Worm (Caenorhabditis elegans) whole organism, late embryonic: ENCODE results near the gene K09C6.8.
"Not testable (repeated sequence)": the region's sequence is repeated elsewhere in the genome, so short reads cannot be mapped to it uniquely, and the experiment has no call there.

Experiments
- C38D4.7 ChIP-seq: fragments of 200-800 bp; sonication (Bioruptor generic); optimal IDR thresholded peaks from 2 replicates; lab custom pipeline; 2018; ENCODE audit warnings: mild to moderate bottlenecking, missing genetic modification characterization, moderate library complexity, missing compliant biosample characterization
- K02D7.2 ChIP-seq: sonication (generic microtip); optimal IDR thresholded peaks from 2 replicates; lab custom pipeline; 2017; ENCODE audit warnings: mild to moderate bottlenecking, missing genetic modification characterization, missing compliant biosample characterization
- K09A11.1 ChIP-seq: sonication (generic microtip); optimal IDR thresholded peaks from 2 replicates; lab custom pipeline; 2017; ENCODE audit warnings: antibody characterized with exemption, mild to moderate bottlenecking, missing genetic modification characterization, missing compliant biosample characterization; ENCODE audit not compliant: insufficient read depth
- T23F11.4 ChIP-seq: fragments of 200-800 bp; sonication (Bioruptor generic); optimal IDR thresholded peaks from 2 replicates; lab custom pipeline; 2018; ENCODE audit warnings: mild to moderate bottlenecking, missing genetic modification characterization, missing compliant biosample characterization
- Y22D7AL.16 ChIP-seq: sonication (generic microtip); optimal IDR thresholded peaks from 2 replicates; lab custom pipeline; 2016; ENCODE audit warnings: missing genetic modification characterization, missing compliant biosample characterization
- ahr-1 ChIP-seq: sonication (generic microtip); optimal IDR thresholded peaks from 2 replicates; lab custom pipeline; 2016; ENCODE audit warnings: missing genetic modification characterization, missing compliant biosample characterization
- ceh-19 ChIP-seq: fragments of 200-800 bp; sonication (Bioruptor generic); optimal IDR thresholded peaks from 2 replicates; lab custom pipeline; 2018; ENCODE audit warnings: mild to moderate bottlenecking, missing genetic modification characterization, missing compliant biosample characterization
- ceh-2 ChIP-seq: sonication (generic microtip); optimal IDR thresholded peaks from 2 replicates; lab custom pipeline; 2016; ENCODE audit warnings: missing genotype, missing genetic modification characterization, missing compliant biosample characterization
- ceh-24 ChIP-seq: sonication (generic microtip); optimal IDR thresholded peaks from 2 replicates; lab custom pipeline; 2016; ENCODE audit warnings: mild to moderate bottlenecking, missing genetic modification characterization, missing compliant biosample characterization
- ceh-31 ChIP-seq: sonication (generic microtip); optimal IDR thresholded peaks from 2 replicates; lab custom pipeline; 2016; ENCODE audit warnings: missing genetic modification characterization, missing compliant biosample characterization
- ceh-34 ChIP-seq: sonication (generic microtip); optimal IDR thresholded peaks from 2 replicates; lab custom pipeline; 2016; ENCODE audit warnings: mild to moderate bottlenecking, missing genetic modification characterization, missing compliant biosample characterization
- ceh-9 ChIP-seq: sonication (generic microtip); optimal IDR thresholded peaks from 2 replicates; lab custom pipeline; 2016; ENCODE audit warnings: mild to moderate bottlenecking, missing genetic modification characterization, inconsistent platforms, missing compliant biosample characterization
- elt-2 ChIP-seq: sonication (generic microtip); optimal IDR thresholded peaks from 2 replicates; lab custom pipeline; 2016; ENCODE audit warnings: missing genetic modification reagents, missing genetic modification characterization, missing compliant biosample characterization
- elt-4 ChIP-seq: sonication (generic microtip); optimal IDR thresholded peaks from 2 replicates; lab custom pipeline; 2016; ENCODE audit warnings: missing genetic modification characterization, missing compliant biosample characterization
- nfya-1 ChIP-seq: sonication (generic microtip); optimal IDR thresholded peaks from 2 replicates; lab custom pipeline; 2017; ENCODE audit warnings: missing genetic modification characterization, mild to moderate bottlenecking, missing compliant biosample characterization, antibody characterized with exemption, moderate library complexity
- odd-2 ChIP-seq: sonication (generic microtip); optimal IDR thresholded peaks from 2 replicates; lab custom pipeline; 2017; ENCODE audit warnings: antibody characterized with exemption, mild to moderate bottlenecking, missing genetic modification characterization, missing compliant biosample characterization
- ref-2 ChIP-seq: sonication (generic microtip); optimal IDR thresholded peaks from 2 replicates; lab custom pipeline; 2016; ENCODE audit warnings: missing genetic modification characterization, missing compliant biosample characterization
- sdc-2 ChIP-seq: sonication (generic microtip); optimal IDR thresholded peaks from 2 replicates; lab custom pipeline; 2016; ENCODE audit warnings: missing genotype, missing genetic modification characterization, missing compliant biosample characterization
- tbx-2 ChIP-seq: sonication (generic microtip); optimal IDR thresholded peaks from 2 replicates; lab custom pipeline; 2016; ENCODE audit warnings: missing genetic modification characterization, missing compliant biosample characterization
- ttx-3 ChIP-seq: sonication (generic microtip); optimal IDR thresholded peaks from 2 replicates; lab custom pipeline; 2016; ENCODE audit warnings: missing genetic modification reagents, missing genetic modification characterization, missing compliant biosample characterization
- unc-3 ChIP-seq, 2 experiments: fragments of 200-800 bp in 1 of 2; sonication (Bioruptor generic) in 1 of 2; sonication (generic microtip) in 1 of 2; conservative IDR thresholded peaks in 1 of 2; optimal IDR thresholded peaks in 1 of 2; 2 replicates each; pipeline versions ENCODE4 v1.3.6 to Lab custom; 2016 to 2022; ENCODE audit warnings: missing compliant biosample characterization in 2 of 2, missing genetic modification characterization in 2 of 2, missing genetic modification reagents in 1 of 2
- unc-42 ChIP-seq: sonication (generic microtip); optimal IDR thresholded peaks from 2 replicates; lab custom pipeline; 2016; ENCODE audit warnings: missing genotype, missing genetic modification characterization, missing compliant biosample characterization
- unc-55 ChIP-seq: sonication (generic microtip); optimal IDR thresholded peaks from 2 replicates; lab custom pipeline; 2017; ENCODE audit warnings: missing biosample characterization, missing genetic modification reagents, missing genetic modification characterization
- unc-86 ChIP-seq: sonication (generic microtip); optimal IDR thresholded peaks from 2 replicates; lab custom pipeline; 2016; ENCODE audit warnings: missing genetic modification characterization, missing compliant biosample characterization

The K09C6.8 gene

DNA sequence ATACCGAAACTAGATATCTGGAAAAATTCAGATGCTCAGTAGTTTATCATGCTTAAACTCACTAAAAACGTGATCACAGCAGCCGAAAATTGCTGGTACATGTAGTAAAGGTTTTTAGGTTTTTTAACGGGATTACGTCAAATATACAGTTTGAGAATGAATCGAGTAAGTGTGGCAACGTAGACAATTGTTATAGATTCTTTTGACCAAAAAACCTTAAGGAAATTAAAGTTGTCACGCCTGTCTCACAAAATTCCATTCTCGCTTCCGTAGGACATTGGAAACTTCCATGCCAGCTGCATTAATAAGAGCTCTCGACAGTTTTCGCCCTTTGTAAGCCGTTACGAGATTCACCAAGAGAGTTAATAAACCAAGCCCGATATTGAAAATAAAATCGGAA lies 20.1 kb downstream of the K09C6.8 start, which contains the start of gene srx-31:
TSS of gene srx-31 (minus strand) at position 101 of the 400 bp plus-strand sequence.
- not testable (repeated sequence) for TF ChIP-seq ceh-31, ceh-24, sdc-2 (tag; lab: Kevin White, UChicago)

DNA sequence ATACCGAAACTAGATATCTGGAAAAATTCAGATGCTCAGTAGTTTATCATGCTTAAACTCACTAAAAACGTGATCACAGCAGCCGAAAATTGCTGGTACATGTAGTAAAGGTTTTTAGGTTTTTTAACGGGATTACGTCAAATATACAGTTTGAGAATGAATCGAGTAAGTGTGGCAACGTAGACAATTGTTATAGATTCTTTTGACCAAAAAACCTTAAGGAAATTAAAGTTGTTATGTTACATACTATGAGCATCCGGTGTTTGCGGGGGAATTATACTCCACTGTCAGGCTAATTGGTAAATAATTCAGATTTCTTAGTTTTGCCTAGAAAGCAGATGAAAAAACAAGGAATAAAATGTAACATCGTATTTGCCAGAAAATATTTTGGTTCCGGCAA lies 22.4 kb downstream of the K09C6.8 start, which contains the start of gene srx-32:
TSS of gene srx-32 (minus strand) at position 101 of the 400 bp plus-strand sequence.
- not testable (repeated sequence) for TF ChIP-seq ceh-19 (GFP tag; lab: Kevin White, UChicago); K09A11.1 (tag; lab: Kevin White, UChicago); ceh-24 (tag; lab: Kevin White, UChicago)

DNA sequence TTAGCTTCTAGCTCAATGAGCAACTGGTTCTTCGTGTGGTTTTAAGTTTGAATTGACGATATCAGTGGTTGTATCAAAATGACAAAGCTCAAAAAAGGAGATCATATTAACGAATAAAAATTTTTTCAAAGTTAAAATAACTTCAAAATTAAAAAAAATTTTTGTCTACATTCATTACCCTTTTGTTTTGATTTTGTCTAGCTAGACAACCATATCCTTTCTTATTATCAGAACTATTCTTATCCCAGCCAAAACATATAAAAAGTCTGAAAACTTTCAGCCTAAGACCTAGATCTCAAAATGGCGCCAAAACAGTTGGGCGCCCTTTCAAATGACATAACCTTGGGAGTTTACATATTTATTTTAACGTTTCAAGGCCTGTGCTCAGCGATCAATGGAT lies 25.8 kb downstream of the K09C6.8 start, which contains the start of gene R13D11.1:
TSS of gene R13D11.1 (plus strand) at position 301 of the 400 bp plus-strand sequence.
- no peak for TF ChIP-seq T23F11.4
- no peak for TF ChIP-seq Y22D7AL.16 (tag; lab: Kevin White, UChicago)

DNA sequence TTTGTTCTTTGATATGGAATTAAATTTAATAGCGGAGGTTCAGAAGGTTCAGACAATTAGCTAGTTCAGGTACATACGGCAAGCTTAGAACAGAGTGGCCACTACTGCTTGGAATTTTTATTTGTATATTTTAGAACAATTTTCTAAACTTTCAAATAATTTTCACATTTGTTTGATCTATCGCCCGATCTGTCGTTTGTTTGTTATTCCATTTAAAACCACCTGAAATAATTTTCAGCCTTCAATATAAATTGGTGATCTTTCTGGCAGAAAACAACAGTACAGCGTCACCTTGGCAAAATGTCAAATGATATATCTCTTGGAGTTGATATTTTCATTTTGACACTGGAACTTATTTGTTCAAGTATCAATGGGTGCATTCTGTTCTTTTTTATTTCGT lies 28.3 kb downstream of the K09C6.8 start, which contains the start of gene R13D11.3:
TSS of gene R13D11.3 (plus strand) at position 301 of the 400 bp plus-strand sequence.
- no peak for TF ChIP-seq ttx-3 (tag; lab: Kevin White, UChicago)
- no peak for TF ChIP-seq Y22D7AL.16 (tag; lab: Kevin White, UChicago)

ce11 chrV:813101-813500 lies 29.9 kb downstream of the K09C6.8 start, which contains the start of gene R13D11.10:
R13D11.10 (minus strand) TSS chrV:813201.
- TF ChIP-seq ref-2 (no peak), ahr-1 (tag; lab: Kevin White, UChicago) (no peak), elt-2 (tag; lab: Kevin White, UChicago) (no peak), C38D4.7 (GFP tag; lab: Kevin White, UChicago) (no peak), ttx-3 (tag; lab: Kevin White, UChicago) (no peak), ceh-2 (tag; lab: Kevin White, UChicago) (no peak)

DNA sequence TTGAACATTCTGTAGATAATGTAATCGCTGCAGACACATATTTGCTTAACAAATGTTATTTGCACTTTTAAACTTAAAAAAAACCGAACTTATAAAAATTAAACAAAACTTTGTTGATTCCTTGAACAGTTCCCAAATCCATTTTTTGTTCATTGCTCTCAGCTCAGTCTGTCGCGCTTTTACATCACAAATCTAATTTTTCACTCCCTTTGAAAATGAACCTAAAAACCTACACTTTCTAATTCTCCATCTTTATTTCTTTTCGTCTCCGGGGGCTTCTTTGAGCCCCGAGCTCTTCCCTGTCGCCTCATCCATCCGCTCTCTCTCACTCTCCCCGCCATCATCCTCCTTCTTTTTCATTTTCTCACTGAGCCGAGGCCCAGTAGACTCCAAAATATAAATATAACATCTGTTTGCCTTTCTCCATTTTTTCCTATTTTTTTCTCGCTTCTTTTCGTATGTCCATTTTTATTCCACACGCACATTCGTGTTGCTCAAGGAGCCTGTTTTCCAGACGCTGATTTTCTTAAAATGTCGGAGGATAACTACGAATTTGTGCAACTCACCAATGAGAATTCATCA lies 32.6 kb downstream of the K09C6.8 start, which contains the start of gene R13D11.4:
TSS of gene R13D11.4 (plus strand) at position 532 of the 582 bp plus-strand sequence.
- peak; percentile 74 for TF ChIP-seq unc-42 (tag; lab: Kevin White, UChicago)
- TF ChIP-seq elt-4 (tag; lab: Kevin White, UChicago): no peak

DNA sequence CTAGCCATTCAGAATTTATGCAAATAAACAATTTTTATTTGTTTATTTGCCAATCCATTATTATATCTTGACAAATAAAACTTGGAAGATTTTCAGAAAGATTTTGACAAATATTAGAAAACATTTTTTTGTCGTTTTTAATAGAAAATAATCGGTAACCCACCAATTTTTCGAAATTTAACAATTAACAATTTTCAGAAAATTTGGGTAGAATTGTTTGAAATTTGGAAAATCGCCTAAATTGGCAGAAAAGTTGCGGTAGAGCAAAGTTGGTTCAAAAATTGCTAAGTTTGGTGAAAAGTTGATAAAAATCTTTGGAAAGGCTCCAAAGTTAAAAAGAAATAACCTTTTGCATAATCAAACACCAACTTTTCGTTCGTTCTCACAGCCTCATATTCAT lies 34.8 kb downstream of the K09C6.8 start:
- TF ChIP-seq elt-2 (tag; lab: Kevin White, UChicago) (no peak), unc-55 (no peak), C38D4.7 (GFP tag; lab: Kevin White, UChicago) (no peak)

ce11 chrV:804485-804884 lies 38.5 kb downstream of the K09C6.8 start, which contains the start of gene nhr-270:
nhr-270 (minus strand) TSS chrV:804741.
- TF ChIP-seq ceh-31 (tag; lab: Kevin White, UChicago) (no peak), odd-2 (tag; lab: Kevin White, UChicago) (no peak), ceh-9 (tag; lab: Kevin White, UChicago) (no peak), K09A11.1 (tag; lab: Kevin White, UChicago) (no peak), tbx-2 (tag; lab: Kevin White, UChicago) (no peak), ceh-34 (tag; lab: Kevin White, UChicago) (no peak), C38D4.7 (GFP tag; lab: Kevin White, UChicago) (no peak), ceh-2 (tag; lab: Kevin White, UChicago) (no peak), unc-3 (GFP tag; conservative IDR thresholded peaks at IDR 0.05; lab: Robert Waterston, UW) (no peak), unc-3 (tag; optimal IDR thresholded peaks at IDR 0.05; lab: Kevin White, UChicago) (no peak), unc-86 (tag; lab: Kevin White, UChicago) (no peak), nfya-1 (tag; lab: Kevin White, UChicago) (no peak), K02D7.2 (no peak)
